Fruit fly (Drosophila melanogaster) whole organism, embryonic: ENCODE data around the gene cmb.
A peak's percentile ranks its signal among the peaks of the same experiment; 100 is the strongest.

Experiments used
- ATbp ChIP-seq: fragments of 200-800 bp; sonication (Bioruptor generic); optimal IDR thresholded peaks from 2 replicates; lab custom pipeline; 2017; ENCODE audit warnings: missing biosample characterization, mild to moderate bottlenecking, missing genetic modification characterization, missing genetic modification reagents
- Antp ChIP-seq: fragments of 200-800 bp; sonication (Bioruptor generic); optimal IDR thresholded peaks from 3 replicates; lab custom pipeline; 2016; ENCODE audit warnings: missing biosample characterization, missing genetic modification characterization
- BtbVII ChIP-seq: fragments of 200-800 bp; sonication (Bioruptor generic); optimal IDR thresholded peaks from 3 replicates; lab custom pipeline; 2017; ENCODE audit warnings: missing biosample characterization, mild to moderate bottlenecking, missing genetic modification characterization
- CG10267 ChIP-seq: fragments of 200-800 bp; sonication (Bioruptor generic); optimal IDR thresholded peaks from 2 replicates; lab custom pipeline; 2018; ENCODE audit warnings: missing biosample characterization, mild to moderate bottlenecking, missing genetic modification characterization, moderate library complexity
- CG12299 ChIP-seq: fragments of 200-800 bp; sonication (Bioruptor generic); optimal IDR thresholded peaks from 2 replicates; lab custom pipeline; 2018; ENCODE audit warnings: missing biosample characterization, mild to moderate bottlenecking, missing genetic modification characterization
- CG12769 ChIP-seq: fragments of 200-800 bp; sonication (Bioruptor generic); optimal IDR thresholded peaks from 2 replicates; lab custom pipeline; 2019; ENCODE audit warnings: missing biosample characterization, mild to moderate bottlenecking, missing genetic modification characterization, moderate library complexity
- CG12942 ChIP-seq: fragments of 200-800 bp; sonication (Bioruptor generic); optimal IDR thresholded peaks from 3 replicates; lab custom pipeline; 2016; ENCODE audit warnings: missing biosample characterization, missing genetic modification characterization
- CG13424 ChIP-seq: fragments of 200-800 bp; sonication (Bioruptor generic); optimal IDR thresholded peaks from 2 replicates; lab custom pipeline; 2019; ENCODE audit warnings: missing biosample characterization, mild to moderate bottlenecking, missing genetic modification characterization, moderate library complexity
- CG14965 ChIP-seq: fragments of 200-800 bp; sonication (Bioruptor generic); optimal IDR thresholded peaks from 2 replicates; lab custom pipeline; 2016; ENCODE audit warnings: missing biosample characterization, missing genetic modification characterization, borderline replicate concordance
- CG17568 ChIP-seq: fragments of 200-800 bp; sonication (Bioruptor generic); optimal IDR thresholded peaks from 2 replicates; lab custom pipeline; 2018; ENCODE audit warnings: missing biosample characterization, mild to moderate bottlenecking, missing genetic modification characterization, moderate library complexity
- CG1792 ChIP-seq: fragments of 200-800 bp; sonication (Bioruptor generic); optimal IDR thresholded peaks from 2 replicates; lab custom pipeline; 2016; ENCODE audit warnings: missing biosample characterization, missing genetic modification characterization
- CG34376 ChIP-seq: fragments of 200-800 bp; sonication (Bioruptor generic); optimal IDR thresholded peaks from 2 replicates; lab custom pipeline; 2018; ENCODE audit warnings: missing biosample characterization, mild to moderate bottlenecking, missing genetic modification characterization
- CG4730 ChIP-seq: fragments of 200-800 bp; sonication (Bioruptor generic); IDR thresholded peaks from 2 replicates; pipeline ENCODE4 v1.3.6; 2022; ENCODE audit warnings: missing biosample characterization, missing genetic modification characterization
- CG6254 ChIP-seq: fragments of 200-800 bp; sonication (Bioruptor generic); optimal IDR thresholded peaks from 3 replicates; lab custom pipeline; 2017; ENCODE audit warnings: mild to moderate bottlenecking, missing biosample characterization, missing genetic modification reagents, missing genetic modification characterization
- CG6854 ChIP-seq: fragments of 200-800 bp; sonication (Bioruptor generic); optimal IDR thresholded peaks from 3 replicates; lab custom pipeline; 2017; ENCODE audit warnings: missing biosample characterization, mild to moderate bottlenecking, missing genetic modification characterization
- CG7271 ChIP-seq: fragments of 200-800 bp; sonication (Bioruptor generic); optimal IDR thresholded peaks from 2 replicates; lab custom pipeline; 2018; ENCODE audit warnings: missing biosample characterization, mild to moderate bottlenecking, missing genetic modification characterization, moderate library complexity
- CG8478 ChIP-seq: fragments of >200 bp; optimal IDR thresholded peaks from 2 replicates; lab custom pipeline; 2018
- CHES-1-like ChIP-seq: fragments of 200-800 bp; sonication (Bioruptor generic); optimal IDR thresholded peaks from 2 replicates; lab custom pipeline; 2016; ENCODE audit warnings: missing biosample characterization, missing genetic modification characterization
- CkIIα-i1 ChIP-seq: fragments of 200-800 bp; sonication (Bioruptor generic); IDR thresholded peaks from 2 replicates; pipeline ENCODE4 v1.3.6; 2022; ENCODE audit warnings: missing biosample characterization, missing genetic modification characterization
- CoRest ChIP-seq: fragments of 200-800 bp; sonication (Bioruptor generic); optimal IDR thresholded peaks from 3 replicates; lab custom pipeline; 2018; ENCODE audit warnings: missing biosample characterization, mild to moderate bottlenecking, missing genetic modification characterization, moderate library complexity
- CrebB ChIP-seq: fragments of 200-800 bp; sonication (Bioruptor generic); optimal IDR thresholded peaks from 3 replicates; lab custom pipeline; 2018; ENCODE audit warnings: missing biosample characterization, mild to moderate bottlenecking, missing genetic modification characterization
- D ChIP-seq, 2 experiments: fragments of 200-800 bp in 1 of 2; fragments of >200 bp in 1 of 2; sonication (Bioruptor generic) in 1 of 2; optimal IDR thresholded peaks; 2 replicates in 1 of 2; 3 replicates in 1 of 2; lab custom pipeline; 2017; ENCODE audit warnings: mild to moderate bottlenecking in 1 of 2, missing biosample characterization in 1 of 2, missing genetic modification characterization in 1 of 2, missing genetic modification reagents in 1 of 2
- Dip2 ChIP-seq: fragments of 200-800 bp; sonication (Bioruptor generic); IDR thresholded peaks from 2 replicates; pipeline ENCODE4 v1.3.6; 2022; ENCODE audit warnings: missing biosample characterization, missing genetic modification characterization
- Ets97D ChIP-seq: fragments of 200-800 bp; sonication (Bioruptor generic); optimal IDR thresholded peaks from 3 replicates; lab custom pipeline; 2016; ENCODE audit warnings: missing biosample characterization, missing genetic modification characterization
- Fer1 ChIP-seq: fragments of 200-800 bp; sonication (Bioruptor generic); optimal IDR thresholded peaks from 2 replicates; lab custom pipeline; 2017; ENCODE audit warnings: missing biosample characterization, mild to moderate bottlenecking, missing genetic modification characterization
- Hey ChIP-seq: fragments of 200-800 bp; sonication (Bioruptor generic); optimal IDR thresholded peaks from 3 replicates; lab custom pipeline; 2018; ENCODE audit warnings: missing biosample characterization, mild to moderate bottlenecking, missing genetic modification characterization
- Hr78 ChIP-seq, 2 experiments: fragments of 200-800 bp in 1 of 2; fragments of >200 bp in 1 of 2; sonication (Bioruptor generic) in 1 of 2; optimal IDR thresholded peaks; 2 replicates each; lab custom pipeline; 2017 to 2019; ENCODE audit warnings: missing biosample characterization in 2 of 2, missing genetic modification characterization in 2 of 2, mild to moderate bottlenecking in 1 of 2, moderate library complexity in 1 of 2
- MESR4 ChIP-seq: fragments of 200-800 bp; sonication (Bioruptor generic); optimal IDR thresholded peaks from 2 replicates; lab custom pipeline; 2018; ENCODE audit warnings: missing biosample characterization, mild to moderate bottlenecking, missing genetic modification characterization, moderate library complexity
- Optix ChIP-seq: fragments of 200-800 bp; sonication (Bioruptor generic); IDR thresholded peaks from 3 replicates; pipeline ENCODE4 v1.3.6; 2022; ENCODE audit warnings: missing biosample characterization, missing genetic modification characterization
- bab2 ChIP-seq: fragments of 200-800 bp; sonication (Bioruptor generic); optimal IDR thresholded peaks from 2 replicates; lab custom pipeline; 2016; ENCODE audit warnings: missing biosample characterization, missing genetic modification characterization
- bbx ChIP-seq: fragments of 200-800 bp; sonication (Bioruptor generic); IDR thresholded peaks from 2 replicates; pipeline ENCODE4 v1.3.6; 2022; ENCODE audit warnings: missing biosample characterization, missing genetic modification characterization; ENCODE audit not compliant: partially characterized antibody
- bowl ChIP-seq: fragments of 200-800 bp; sonication (Bioruptor generic); IDR thresholded peaks from 2 replicates; pipeline ENCODE4 v1.3.6; 2022; ENCODE audit warnings: missing biosample characterization, missing genetic modification characterization
- cg ChIP-seq: fragments of 200-800 bp; sonication (Bioruptor generic); optimal IDR thresholded peaks from 3 replicates; lab custom pipeline; 2019; ENCODE audit warnings: missing biosample characterization, mild to moderate bottlenecking, missing genetic modification characterization, moderate library complexity
- chinmo ChIP-seq: fragments of 200-800 bp; sonication (Bioruptor generic); IDR thresholded peaks from 4 replicates; pipeline ENCODE4 v1.3.6; 2022; ENCODE audit warnings: missing biosample characterization, missing genetic modification characterization; ENCODE audit not compliant: partially characterized antibody
- danr ChIP-seq: fragments of 200-800 bp; sonication (Bioruptor generic); IDR thresholded peaks from 2 replicates; pipeline ENCODE4 v1.3.6; 2022; ENCODE audit warnings: missing biosample characterization, missing genetic modification characterization
- fru ChIP-seq: fragments of >200 bp; optimal IDR thresholded peaks from 2 replicates; lab custom pipeline; 2017
- grau ChIP-seq: fragments of 200-800 bp; optimal IDR thresholded peaks from 3 replicates; lab custom pipeline; 2019; ENCODE audit warnings: missing biosample characterization, mild to moderate bottlenecking, missing genetic modification characterization, moderate library complexity
- h ChIP-seq: fragments of >200 bp; optimal IDR thresholded peaks from 2 replicates; lab custom pipeline; 2017
- kni ChIP-seq: fragments of 200-800 bp; sonication (Bioruptor generic); optimal IDR thresholded peaks from 3 replicates; lab custom pipeline; 2017; ENCODE audit warnings: mild to moderate bottlenecking, missing biosample characterization, missing genetic modification reagents, missing genetic modification characterization
- nerfin-2 ChIP-seq: fragments of 200-800 bp; sonication (Bioruptor generic); IDR thresholded peaks from 2 replicates; pipeline ENCODE4 v1.3.6; 2022; ENCODE audit warnings: missing biosample characterization, missing genetic modification characterization; ENCODE audit not compliant: partially characterized antibody
- pfk ChIP-seq: fragments of 200-800 bp; sonication (Bioruptor generic); optimal IDR thresholded peaks from 2 replicates; lab custom pipeline; 2018; ENCODE audit warnings: missing biosample characterization, mild to moderate bottlenecking, missing genetic modification characterization, moderate library complexity
- pnt ChIP-seq: fragments of 200-800 bp; sonication (Bioruptor generic); optimal IDR thresholded peaks from 3 replicates; lab custom pipeline; 2016; ENCODE audit warnings: missing biosample characterization, missing genetic modification characterization
- pzg ChIP-seq: fragments of 200-800 bp; sonication (Bioruptor generic); optimal IDR thresholded peaks from 3 replicates; lab custom pipeline; 2018; ENCODE audit warnings: missing biosample characterization, mild to moderate bottlenecking, missing genetic modification characterization, moderate library complexity
- row ChIP-seq: fragments of 200-800 bp; sonication (Bioruptor generic); IDR thresholded peaks from 3 replicates; pipeline ENCODE4 v1.3.6; 2022; ENCODE audit warnings: missing biosample characterization, missing genetic modification characterization
- sna ChIP-seq: fragments of 200-800 bp; sonication (Bioruptor generic); IDR thresholded peaks from 2 replicates; pipeline ENCODE4 v1.3.6; 2022; ENCODE audit warnings: missing biosample characterization, missing genetic modification characterization; ENCODE audit not compliant: partially characterized antibody
- sob ChIP-seq: fragments of 200-800 bp; sonication (Bioruptor generic); IDR thresholded peaks from 2 replicates; pipeline ENCODE4 v1.3.6; 2022; ENCODE audit warnings: missing biosample characterization, missing genetic modification characterization
- sr ChIP-seq: fragments of 200-800 bp; sonication (Bioruptor generic); IDR thresholded peaks from 3 replicates; pipeline ENCODE4 v1.3.6; 2022; ENCODE audit warnings: missing biosample characterization, missing genetic modification characterization
- ssp ChIP-seq: fragments of 200-800 bp; sonication (Bioruptor generic); IDR thresholded peaks from 2 replicates; pipeline ENCODE4 v1.3.6; 2022; ENCODE audit warnings: missing biosample characterization, missing genetic modification characterization
- twi ChIP-seq: fragments of 200-800 bp; optimal IDR thresholded peaks from 2 replicates; lab custom pipeline; 2019; ENCODE audit warnings: missing biosample characterization, mild to moderate bottlenecking, missing genetic modification characterization, moderate library complexity
- usp ChIP-seq: fragments of >200 bp; optimal IDR thresholded peaks from 2 replicates; lab custom pipeline; 2017; ENCODE audit warnings: missing biosample characterization, missing genetic modification characterization
- zen ChIP-seq: fragments of 200-800 bp; sonication (Bioruptor generic); optimal IDR thresholded peaks from 3 replicates; lab custom pipeline; 2018; ENCODE audit warnings: missing biosample characterization, mild to moderate bottlenecking, missing genetic modification characterization, moderate library complexity

The cmb gene

dm6 chr3L:13410999-13411398 lies 31.4 kb upstream of the cmb start (continued):
- no peak for TF ChIP-seq danr
- no peak for TF ChIP-seq ssp (GFP tag; lab: Robert Waterston, UW)
- no peak for TF ChIP-seq CG12299 (tag; lab: Kevin White, UChicago)
- no peak for TF ChIP-seq ATbp
- TF ChIP-seq sr = no peak
- peak; percentile 14 for TF ChIP-seq Ets97D (GFP tag; lab: Kevin White, UChicago)
- TF ChIP-seq pzg (GFP tag; lab: Kevin White, UChicago) = no peak
- peak; percentile 83 for TF ChIP-seq zen (tag; lab: Kevin White, UChicago)
- TF ChIP-seq h (lab: Kevin White, UChicago) = no peak
- no peak for TF ChIP-seq D (optimal IDR thresholded peaks at IDR 0.05; lab: Kevin White, UChicago)
- no peak for TF ChIP-seq D (GFP tag; optimal IDR thresholded peaks at IDR 0.05; lab: Kevin White, UChicago)
- peak; percentile 49 for TF ChIP-seq CG10267 (tag; lab: Kevin White, UChicago)
- TF ChIP-seq twi (tag; lab: Kevin White, UChicago) = peak; percentile 6
- no peak for TF ChIP-seq MESR4 (GFP tag; lab: Kevin White, UChicago)
- TF ChIP-seq usp (GFP tag; lab: Kevin White, UChicago) = no peak
- no peak for TF ChIP-seq CG12942
- no peak for TF ChIP-seq Fer1 (GFP tag; lab: Kevin White, UChicago)
- no peak for TF ChIP-seq Hey (tag; lab: Kevin White, UChicago)
- no peak for TF ChIP-seq pfk (GFP tag; lab: Kevin White, UChicago)
- no peak for TF ChIP-seq row
- no peak for TF ChIP-seq CHES-1-like (GFP tag; lab: Kevin White, UChicago)
- no peak for TF ChIP-seq CG14965 (GFP tag; lab: Kevin White, UChicago)
- TF ChIP-seq sob (GFP tag; lab: Robert Waterston, UW) = no peak
- TF ChIP-seq kni (GFP tag; lab: Kevin White, UChicago) = no peak
- no peak for TF ChIP-seq CG17568 (GFP tag; lab: Kevin White, UChicago)
- TF ChIP-seq bowl (GFP tag; lab: Robert Waterston, UW) = no peak
- TF ChIP-seq grau = peak; percentile 37
- peak; percentile 59 for TF ChIP-seq CoRest (tag; lab: Kevin White, UChicago)
- no peak for TF ChIP-seq bbx
- no peak for TF ChIP-seq CrebB (tag; lab: Kevin White, UChicago)
- TF ChIP-seq sna (GFP tag; lab: Robert Waterston, UW) = no peak
- peak; percentile 99 for TF ChIP-seq Dip2
- TF ChIP-seq Antp = peak; percentile 20
- no peak for TF ChIP-seq CG6854 (GFP tag; lab: Kevin White, UChicago)
- peak; percentile 29 for TF ChIP-seq pnt (GFP tag; lab: Kevin White, UChicago)
- peak; percentile 7 for TF ChIP-seq CG13424
- TF ChIP-seq CG34376 (GFP tag; lab: Kevin White, UChicago) = no peak
- TF ChIP-seq nerfin-2 (GFP tag; lab: Robert Waterston, UW) = no peak
- TF ChIP-seq CkIIα-i1 = no peak
- no peak for TF ChIP-seq CG8478 (lab: Kevin White, UChicago)
- no peak for TF ChIP-seq cg (GFP tag; lab: Kevin White, UChicago)
- TF ChIP-seq CG1792 = no peak
- TF ChIP-seq BtbVII (GFP tag; lab: Kevin White, UChicago) = no peak
- 0 out of 4 replicates have a peak, but pooled peaks have one; percentile 31 for TF ChIP-seq chinmo (GFP tag; lab: Robert Waterston, UW)
- TF ChIP-seq Optix (GFP tag; lab: Robert Waterston, UW) = no peak
- TF ChIP-seq Hr78 (GFP tag; optimal IDR thresholded peaks at IDR 0.05; lab: Kevin White, UChicago) = no peak
- TF ChIP-seq CG6254 (GFP tag; lab: Kevin White, UChicago) = no peak
- TF ChIP-seq CG12769 (tag; lab: Kevin White, UChicago) = peak; percentile 22
- no peak for TF ChIP-seq CG7271
- no peak for TF ChIP-seq fru (lab: Kevin White, UChicago)
- TF ChIP-seq bab2 = peak; percentile 11
- no peak for TF ChIP-seq CG4730
